Worm (Caenorhabditis elegans): Measurements from ENCODE around the gene ZK697.8.

DNA sequence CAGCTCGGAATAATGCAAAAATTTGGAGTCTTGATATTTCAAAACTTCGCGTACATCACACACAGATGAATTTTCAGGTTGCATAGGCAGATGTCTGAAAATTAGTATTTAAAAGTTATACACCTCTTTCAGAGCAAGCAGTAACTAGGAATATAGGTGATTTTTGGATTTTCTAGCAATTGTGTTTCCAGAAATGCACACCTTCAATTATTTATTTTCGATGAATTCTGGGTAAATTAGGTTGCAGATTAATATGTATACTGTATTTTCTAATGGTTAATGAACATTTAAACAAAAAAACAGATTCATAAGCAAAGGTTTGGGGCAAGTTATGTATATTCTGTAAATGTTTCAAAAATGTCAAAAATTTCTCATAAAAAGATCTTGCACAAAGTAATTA is 7.9 kb downstream of the ZK697.8 start, which contains the start of gene srab-25:
- no peak for TF ChIP-seq ztf-29 (GFP tag; IDR thresholded peaks at IDR 0.05)
- TF ChIP-seq cog-1 (tag; optimal IDR thresholded peaks at IDR 0.05): no peak
- TF ChIP-seq tab-1 (GFP tag; IDR thresholded peaks at IDR 0.05): no peak
- no peak for TF ChIP-seq med-1 (GFP tag; optimal IDR thresholded peaks at IDR 0.05; ENCODE audit: insufficient read depth)
- TF ChIP-seq ref-1 (GFP tag; conservative IDR thresholded peaks at IDR 0.05): no peak
